Worm (Caenorhabditis elegans) whole organism, young adult: ENCODE measurements around the gene Y54F10AM.6.
"Not testable (repeated sequence)": the region's sequence is repeated elsewhere in the genome, so short reads cannot be mapped to it uniquely, and the experiment has no call there.

ENCODE experiments used
- F55B11.4 ChIP-seq: sonication (generic microtip); optimal IDR thresholded peaks from 2 replicates; lab custom pipeline; 2016; ENCODE audit warnings: missing compliant biosample characterization, missing genetic modification characterization, borderline replicate concordance; ENCODE audit not compliant: insufficient read depth
- repo-1 ChIP-seq: sonication (generic microtip); optimal IDR thresholded peaks from 2 replicates; lab custom pipeline; 2017; ENCODE audit warnings: mild to moderate bottlenecking, missing genetic modification characterization, missing compliant biosample characterization

- not testable (repeated sequence) for TF ChIP-seq F55B11.4, repo-1 (tag; lab: Kevin White, UChicago)
These were observed 48.2 kb upstream of the Y54F10AM.6 start for ce11 chrIII:2460403-2460802.
